Fruit fly (Drosophila melanogaster) ovary, adult (tissue): ENCODE data around the gene mus301.

Experiments used
- CG17801 ChIP-seq: fragments of 200-800 bp; optimal IDR thresholded peaks from 2 replicates; lab custom pipeline; 2019; ENCODE audit warnings: missing biosample characterization, mild to moderate bottlenecking, missing genetic modification characterization, moderate library complexity; ENCODE audit not compliant: partially characterized antibody

The mus301 gene

DNA sequence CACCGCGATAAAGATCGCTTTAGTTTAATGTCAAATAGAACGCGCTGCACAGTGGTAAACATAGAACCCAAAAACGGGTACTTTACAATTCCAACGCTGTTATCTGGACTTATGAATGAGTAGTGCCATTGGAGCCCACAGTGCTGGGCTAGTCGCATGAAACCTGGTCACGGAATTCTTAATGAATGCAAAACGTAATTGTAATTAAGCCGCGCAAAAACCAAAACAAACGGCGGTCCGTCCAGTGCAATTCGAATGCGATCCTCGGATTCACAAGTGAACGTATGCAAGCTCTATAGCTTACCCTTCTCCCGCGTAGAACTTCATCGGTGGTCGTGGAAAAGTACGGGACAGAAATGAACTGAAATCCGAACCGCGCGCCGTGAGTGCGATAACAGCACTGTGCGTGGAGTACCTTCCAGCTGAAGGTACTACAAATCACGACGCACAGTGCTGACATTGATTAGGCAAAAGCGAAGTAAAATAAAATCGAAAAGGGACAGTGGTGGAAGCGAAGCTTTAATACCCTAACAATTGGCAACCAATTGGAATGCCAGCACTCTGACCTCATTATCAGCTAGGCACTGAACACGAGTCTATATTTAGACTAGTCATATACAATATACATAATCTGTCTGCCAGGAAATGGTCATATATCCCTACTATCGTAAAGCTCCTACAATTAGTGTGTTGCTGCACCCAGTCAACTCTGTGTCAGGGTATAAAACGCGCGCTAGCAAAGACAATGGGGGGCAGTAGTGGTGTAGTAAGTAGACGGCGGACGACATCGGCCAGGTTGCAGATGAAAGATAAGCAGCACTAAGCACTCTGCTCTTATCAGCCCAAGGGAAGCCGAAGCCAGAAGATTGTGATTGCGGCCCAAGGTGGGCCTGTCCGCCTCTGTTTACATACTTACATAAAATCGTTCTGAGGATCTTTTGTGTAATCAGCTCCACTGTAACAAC lies 47.9 kb downstream of the mus301 start:
- TF ChIP-seq CG17801 (GFP tag; lab: Kevin White, UChicago): no peak

DNA sequence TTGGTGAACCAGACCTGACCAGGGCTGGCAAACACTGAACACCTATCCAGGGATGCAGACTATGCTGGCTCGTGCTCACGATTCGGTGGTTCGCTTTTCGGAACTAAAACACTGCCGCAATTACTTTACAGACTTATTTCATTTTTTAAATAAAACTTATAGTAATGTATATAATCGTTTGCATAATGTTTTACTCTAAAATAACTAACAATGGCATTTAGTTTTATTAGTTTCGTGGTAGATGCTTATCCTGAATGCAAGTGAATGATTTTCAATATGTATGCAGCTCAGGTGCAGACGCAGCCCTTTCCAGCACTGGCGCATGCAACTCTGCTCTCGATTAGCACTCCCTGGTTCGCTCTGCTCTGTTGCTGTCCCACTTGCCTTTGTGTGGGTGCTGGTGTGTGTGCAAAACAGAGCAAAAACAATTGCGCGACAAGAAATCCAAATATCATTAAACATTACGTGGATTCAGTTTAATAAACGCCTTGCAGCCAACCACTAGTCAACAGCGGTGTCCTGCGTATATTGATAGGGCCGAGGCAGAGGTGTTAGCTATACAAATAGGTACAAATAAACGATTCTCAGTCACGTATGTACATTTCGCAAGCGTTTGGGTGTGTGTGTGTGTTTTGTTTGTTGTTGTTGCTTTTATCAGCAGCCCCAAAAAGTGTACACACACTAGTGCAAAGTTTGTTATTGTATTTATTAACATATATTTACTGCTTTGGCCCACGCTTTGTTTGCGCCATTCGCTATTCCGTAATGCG lies 49.2 kb downstream of the mus301 start, which contains the start of the genes ERR and Atg18a:
Gene ERR, minus strand, starts transcription at position 45 of the 770 bp plus-strand sequence.
Gene Atg18a, plus strand, starts transcription at position 231 of the 770 bp plus-strand sequence.
- peak; percentile 78 for TF ChIP-seq CG17801 (GFP tag; lab: Kevin White, UChicago)

DNA sequence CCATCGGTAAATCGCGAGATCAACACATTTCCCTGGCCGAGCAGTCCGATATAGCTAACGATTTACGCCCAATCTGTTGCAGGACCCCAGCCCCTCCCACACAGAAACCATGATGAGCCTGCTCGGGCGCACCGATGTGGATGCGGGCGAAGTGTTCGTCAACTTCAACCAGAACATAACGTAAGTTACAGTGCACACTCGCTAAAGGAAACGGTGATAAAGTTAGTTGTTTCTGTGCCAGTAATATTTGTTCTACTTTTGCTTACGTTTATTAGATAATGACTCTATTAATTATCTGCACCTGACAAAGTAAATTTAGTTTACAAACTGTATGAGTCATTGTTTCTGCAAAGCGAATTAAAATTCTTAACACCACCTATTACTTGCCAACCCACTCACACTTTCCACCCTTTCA lies 49.8 kb downstream of the mus301 start:
- TF ChIP-seq CG17801 (GFP tag; lab: Kevin White, UChicago): no peak

DNA sequence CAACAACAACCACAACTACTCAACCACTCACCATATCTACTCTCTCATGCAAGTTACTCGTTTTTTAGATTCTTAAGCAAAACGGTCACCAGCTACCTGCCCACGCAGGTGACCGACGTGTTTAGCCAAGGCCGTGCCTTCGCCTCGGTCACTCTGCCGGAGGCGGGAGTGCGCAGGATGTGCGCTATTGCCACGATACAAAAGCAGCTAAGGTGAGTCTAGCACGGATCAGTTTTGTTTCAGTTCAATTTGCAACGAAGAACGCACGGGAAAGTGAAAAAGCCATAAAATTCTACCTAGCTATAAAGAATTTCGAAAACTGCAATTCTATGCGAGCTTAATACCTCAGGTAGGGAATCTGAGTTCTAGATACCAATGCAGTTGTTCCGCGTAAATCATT lies 51.6 kb downstream of the mus301 start:
- no peak for TF ChIP-seq CG17801 (GFP tag; lab: Kevin White, UChicago)

DNA sequence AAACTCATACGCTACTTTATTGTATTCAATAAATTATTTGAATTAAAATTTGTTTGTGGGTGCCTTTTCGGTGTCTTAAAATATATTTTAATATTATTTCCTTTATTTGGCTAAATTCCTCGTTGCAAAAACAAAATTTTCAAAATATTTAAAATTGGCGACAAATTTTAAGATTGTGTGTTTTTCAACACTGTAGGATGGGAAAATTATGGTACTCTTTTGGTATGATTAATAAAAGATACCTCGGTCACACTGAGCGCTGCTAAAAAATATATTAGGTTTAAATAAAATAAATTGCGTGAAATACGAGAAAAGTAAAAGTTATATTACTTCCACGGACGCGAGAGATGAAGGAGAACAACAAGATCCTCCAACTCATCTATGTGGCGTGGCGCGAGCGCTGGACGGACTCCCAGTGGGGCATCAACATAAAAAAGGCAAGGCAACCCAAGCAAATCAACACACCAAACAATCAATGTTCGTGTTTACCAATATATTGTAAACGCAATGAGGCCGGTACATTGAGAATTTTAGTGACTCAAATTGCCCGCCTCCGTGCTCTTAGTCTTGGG lies 53.5 kb downstream of the mus301 start, which contains the start of gene MED24:
Gene MED24, plus strand, starts transcription at position 229 of the 572 bp plus-strand sequence.
- TF ChIP-seq CG17801 (GFP tag; lab: Kevin White, UChicago): peak; percentile 19
